Fruit fly (Drosophila melanogaster) whole organism, embryonic: Measurements from ENCODE around the gene mus302.
A peak's percentile ranks its signal among the peaks of the same experiment; 100 is the strongest.

Experiments used
- Antp ChIP-seq: fragments of 200-800 bp; sonication (Bioruptor generic); optimal IDR thresholded peaks from 3 replicates; lab custom pipeline; 2016; ENCODE audit warnings: missing biosample characterization, missing genetic modification characterization
- BEAF-32 ChIP-seq: fragments of 200-800 bp; sonication (Bioruptor generic); optimal IDR thresholded peaks from 3 replicates; lab custom pipeline; 2017; ENCODE audit warnings: missing biosample characterization, missing genetic modification characterization, mild to moderate bottlenecking, moderate library complexity, missing genetic modification reagents
- Bgb ChIP-seq: fragments of 200-800 bp; sonication (Bioruptor generic); IDR thresholded peaks from 2 replicates; pipeline ENCODE4 v1.3.6; 2022; ENCODE audit warnings: missing biosample characterization, missing genetic modification characterization; ENCODE audit not compliant: partially characterized antibody
- CG10543 ChIP-seq: fragments of 200-800 bp; sonication (Bioruptor generic); optimal IDR thresholded peaks from 3 replicates; lab custom pipeline; 2017; ENCODE audit warnings: missing biosample characterization, mild to moderate bottlenecking, missing genetic modification characterization, moderate library complexity
- CG11093 ChIP-seq: fragments of 200-800 bp; sonication (Bioruptor generic); IDR thresholded peaks from 3 replicates; pipeline ENCODE4 v1.3.6; 2022; ENCODE audit warnings: missing biosample characterization, missing genetic modification characterization
- CG11504 ChIP-seq: fragments of 200-800 bp; sonication (Bioruptor generic); optimal IDR thresholded peaks from 3 replicates; lab custom pipeline; 2019; ENCODE audit warnings: missing biosample characterization, mild to moderate bottlenecking, missing genetic modification characterization, moderate library complexity
- CG12299 ChIP-seq: fragments of 200-800 bp; sonication (Bioruptor generic); optimal IDR thresholded peaks from 2 replicates; lab custom pipeline; 2018; ENCODE audit warnings: missing biosample characterization, mild to moderate bottlenecking, missing genetic modification characterization
- CG12769 ChIP-seq: fragments of 200-800 bp; sonication (Bioruptor generic); optimal IDR thresholded peaks from 2 replicates; lab custom pipeline; 2019; ENCODE audit warnings: missing biosample characterization, mild to moderate bottlenecking, missing genetic modification characterization, moderate library complexity
- CG13287 ChIP-seq: fragments of 200-800 bp; sonication (Bioruptor generic); IDR thresholded peaks from 2 replicates; pipeline ENCODE4 v1.3.6; 2022; ENCODE audit warnings: missing biosample characterization, missing genetic modification characterization; ENCODE audit not compliant: partially characterized antibody
- CG14441 ChIP-seq: fragments of 200-800 bp; sonication (Bioruptor generic); IDR thresholded peaks from 2 replicates; pipeline ENCODE4 v1.3.6; 2022; ENCODE audit warnings: missing biosample characterization, missing genetic modification characterization
- CG15514 ChIP-seq: fragments of 200-800 bp; sonication (Bioruptor generic); optimal IDR thresholded peaks from 3 replicates; lab custom pipeline; 2017; ENCODE audit warnings: missing biosample characterization, missing genetic modification characterization, mild to moderate bottlenecking, moderate library complexity, missing genetic modification reagents
- CG2116 ChIP-seq: fragments of 200-800 bp; sonication (Bioruptor generic); optimal IDR thresholded peaks from 3 replicates; lab custom pipeline; 2018; ENCODE audit warnings: missing biosample characterization, mild to moderate bottlenecking, missing genetic modification characterization
- CG2875 ChIP-seq: fragments of 200-800 bp; sonication (Bioruptor generic); optimal IDR thresholded peaks from 2 replicates; lab custom pipeline; 2017; ENCODE audit warnings: missing biosample characterization, mild to moderate bottlenecking, missing genetic modification characterization, missing genetic modification reagents
- CG31224 ChIP-seq: fragments of 200-800 bp; sonication (Bioruptor generic); IDR thresholded peaks from 2 replicates; pipeline ENCODE4 v1.3.6; 2022; ENCODE audit warnings: missing biosample characterization, missing genetic modification characterization
- CG31388 ChIP-seq: fragments of 200-800 bp; sonication (Bioruptor generic); optimal IDR thresholded peaks from 2 replicates; lab custom pipeline; 2016; ENCODE audit warnings: missing biosample characterization, missing genetic modification characterization
- CG3995 ChIP-seq: fragments of 200-800 bp; sonication (Bioruptor generic); optimal IDR thresholded peaks from 3 replicates; lab custom pipeline; 2016; ENCODE audit warnings: missing biosample characterization, missing genetic modification characterization
- CG8478 ChIP-seq: fragments of >200 bp; optimal IDR thresholded peaks from 2 replicates; lab custom pipeline; 2018
- CG9215 ChIP-seq: fragments of 200-800 bp; sonication (Bioruptor generic); IDR thresholded peaks from 2 replicates; pipeline ENCODE4 v1.3.6; 2022; ENCODE audit warnings: missing biosample characterization, missing genetic modification characterization
- CG9797 ChIP-seq: fragments of 200-800 bp; sonication (Bioruptor generic); optimal IDR thresholded peaks from 3 replicates; lab custom pipeline; 2018; ENCODE audit warnings: missing biosample characterization, mild to moderate bottlenecking, missing genetic modification characterization
- Doc3 ChIP-seq: fragments of 200-800 bp; sonication (Bioruptor generic); IDR thresholded peaks from 3 replicates; pipeline ENCODE4 v1.3.6; 2022; ENCODE audit warnings: missing biosample characterization, missing genetic modification characterization; ENCODE audit not compliant: partially characterized antibody
- Dp ChIP-seq: fragments of 200-800 bp; sonication (Bioruptor generic); optimal IDR thresholded peaks from 2 replicates; lab custom pipeline; 2018; ENCODE audit warnings: missing biosample characterization, mild to moderate bottlenecking, missing genetic modification characterization, moderate library complexity
- E2f1 ChIP-seq: fragments of 200-800 bp; sonication (Bioruptor generic); IDR thresholded peaks from 2 replicates; pipeline ENCODE4 v1.3.6; 2022; ENCODE audit warnings: missing biosample characterization, missing genetic modification characterization
- HHEX ChIP-seq: fragments of 200-800 bp; sonication (Bioruptor generic); optimal IDR thresholded peaks from 3 replicates; lab custom pipeline; 2017; ENCODE audit warnings: missing biosample characterization, mild to moderate bottlenecking, missing genetic modification characterization, missing genetic modification reagents
- HLH3B ChIP-seq: fragments of 200-800 bp; sonication (Bioruptor generic); IDR thresholded peaks from 2 replicates; pipeline ENCODE4 v1.3.6; 2022; ENCODE audit warnings: missing biosample characterization, missing genetic modification characterization
- MBD-R2 ChIP-seq: fragments of 200-800 bp; sonication (Bioruptor generic); IDR thresholded peaks from 2 replicates; pipeline ENCODE4 v1.3.6; 2022; ENCODE audit warnings: missing biosample characterization, missing genetic modification characterization
- MESR4 ChIP-seq: fragments of 200-800 bp; sonication (Bioruptor generic); optimal IDR thresholded peaks from 2 replicates; lab custom pipeline; 2018; ENCODE audit warnings: missing biosample characterization, mild to moderate bottlenecking, missing genetic modification characterization, moderate library complexity
- Max ChIP-seq: fragments of 200-800 bp; sonication (Bioruptor generic); optimal IDR thresholded peaks from 2 replicates; lab custom pipeline; 2016; ENCODE audit warnings: missing biosample characterization, mild to moderate bottlenecking, missing genetic modification characterization
- Mrtf ChIP-seq: fragments of 200-800 bp; sonication (Bioruptor generic); IDR thresholded peaks from 3 replicates; pipeline ENCODE4 v1.3.6; 2022; ENCODE audit warnings: missing biosample characterization, missing genetic modification characterization
- Rfx ChIP-seq: fragments of 200-800 bp; sonication (Bioruptor generic); IDR thresholded peaks from 2 replicates; pipeline ENCODE4 v1.3.6; 2022; ENCODE audit warnings: missing biosample characterization, missing genetic modification characterization
- Six4 ChIP-seq: fragments of 200-800 bp; sonication (Bioruptor generic); optimal IDR thresholded peaks from 2 replicates; lab custom pipeline; 2016; ENCODE audit warnings: missing biosample characterization, missing genetic modification characterization
- Trl ChIP-seq, 3 experiments: fragments of >200 bp in 2 of 3; fragments of 200-800 bp in 1 of 3; sonication (Bioruptor generic) in 1 of 3; optimal IDR thresholded peaks; 2 replicates in 1 of 3; 3 replicates in 2 of 3; lab custom pipeline; 2016 to 2017; ENCODE audit warnings: missing biosample characterization in 1 of 3, missing genetic modification characterization in 1 of 3
- Xrp1 ChIP-seq: fragments of 200-800 bp; sonication (Bioruptor generic); IDR thresholded peaks from 2 replicates; pipeline ENCODE4 v1.3.6; 2022; ENCODE audit warnings: missing biosample characterization, missing genetic modification characterization
- YL-1 ChIP-seq: fragments of 200-800 bp; sonication (Bioruptor generic); optimal IDR thresholded peaks from 3 replicates; lab custom pipeline; 2017; ENCODE audit warnings: missing biosample characterization, mild to moderate bottlenecking, missing genetic modification characterization
- ara ChIP-seq: fragments of 200-800 bp; sonication (Bioruptor generic); IDR thresholded peaks from 2 replicates; pipeline ENCODE4 v1.3.6; 2022; ENCODE audit warnings: missing biosample characterization, missing genetic modification characterization
- cad ChIP-seq: fragments of >200 bp; optimal IDR thresholded peaks from 2 replicates; lab custom pipeline; 2017; ENCODE audit warnings: missing biosample characterization, missing genetic modification characterization
- chif ChIP-seq, 2 experiments: fragments of 200-800 bp; sonication (Bioruptor generic); optimal IDR thresholded peaks; 3 replicates each; lab custom pipeline; 2016; ENCODE audit warnings: missing biosample characterization in 2 of 2, missing genetic modification characterization in 2 of 2
- ci ChIP-seq: fragments of 200-800 bp; sonication (Bioruptor generic); IDR thresholded peaks from 3 replicates; pipeline ENCODE4 v1.3.6; 2022; ENCODE audit warnings: missing biosample characterization, missing genetic modification characterization
- crp ChIP-seq, 2 experiments: fragments of 200-800 bp; sonication (Bioruptor generic); optimal IDR thresholded peaks; 2 replicates in 1 of 2; 3 replicates in 1 of 2; lab custom pipeline; 2017; ENCODE audit warnings: missing biosample characterization in 2 of 2, missing genetic modification characterization in 2 of 2, mild to moderate bottlenecking in 1 of 2, moderate library complexity in 1 of 2
- danr ChIP-seq: fragments of 200-800 bp; sonication (Bioruptor generic); IDR thresholded peaks from 2 replicates; pipeline ENCODE4 v1.3.6; 2022; ENCODE audit warnings: missing biosample characterization, missing genetic modification characterization
- fd102C ChIP-seq: fragments of 200-800 bp; sonication (Bioruptor generic); optimal IDR thresholded peaks from 2 replicates; lab custom pipeline; 2018; ENCODE audit warnings: missing biosample characterization, mild to moderate bottlenecking, missing genetic modification characterization, moderate library complexity
- inv ChIP-seq: fragments of 200-800 bp; sonication (Bioruptor generic); IDR thresholded peaks from 2 replicates; pipeline ENCODE4 v1.3.6; 2022; ENCODE audit warnings: missing biosample characterization, missing genetic modification characterization; ENCODE audit not compliant: partially characterized antibody
- kay ChIP-seq: fragments of 200-800 bp; sonication (Bioruptor generic); optimal IDR thresholded peaks from 2 replicates; lab custom pipeline; 2016; ENCODE audit warnings: missing biosample characterization, missing genetic modification characterization
- lmd ChIP-seq: fragments of 200-800 bp; sonication (Bioruptor generic); IDR thresholded peaks from 2 replicates; pipeline ENCODE4 v1.3.6; 2022; ENCODE audit warnings: missing biosample characterization, missing genetic modification characterization
- pzg ChIP-seq: fragments of 200-800 bp; sonication (Bioruptor generic); optimal IDR thresholded peaks from 3 replicates; lab custom pipeline; 2018; ENCODE audit warnings: missing biosample characterization, mild to moderate bottlenecking, missing genetic modification characterization, moderate library complexity
- sc ChIP-seq, 3 experiments: fragments of >200 bp in 2 of 3; fragments of 200-800 bp in 1 of 3; sonication (Bioruptor generic) in 1 of 3; optimal IDR thresholded peaks; 2 replicates in 2 of 3; 3 replicates in 1 of 3; lab custom pipeline; 2017; ENCODE audit warnings: mild to moderate bottlenecking in 1 of 3, missing biosample characterization in 1 of 3, missing genetic modification characterization in 1 of 3, missing genetic modification reagents in 1 of 3
- sna ChIP-seq: fragments of 200-800 bp; sonication (Bioruptor generic); IDR thresholded peaks from 2 replicates; pipeline ENCODE4 v1.3.6; 2022; ENCODE audit warnings: missing biosample characterization, missing genetic modification characterization; ENCODE audit not compliant: partially characterized antibody
- ssp ChIP-seq: fragments of 200-800 bp; sonication (Bioruptor generic); IDR thresholded peaks from 2 replicates; pipeline ENCODE4 v1.3.6; 2022; ENCODE audit warnings: missing biosample characterization, missing genetic modification characterization
- stwl ChIP-seq: fragments of 200-800 bp; sonication (Bioruptor generic); optimal IDR thresholded peaks from 3 replicates; lab custom pipeline; 2018; ENCODE audit warnings: missing biosample characterization, mild to moderate bottlenecking, missing genetic modification characterization, moderate library complexity
- tap ChIP-seq: fragments of 200-800 bp; optimal IDR thresholded peaks from 3 replicates; lab custom pipeline; 2019; ENCODE audit warnings: missing biosample characterization, mild to moderate bottlenecking, missing genetic modification characterization, moderate library complexity
- tio ChIP-seq: fragments of 200-800 bp; sonication (Bioruptor generic); optimal IDR thresholded peaks from 2 replicates; lab custom pipeline; 2017; ENCODE audit warnings: missing biosample characterization, missing genetic modification characterization, inconsistent platforms

Gene mus302

dm6 chr3L:16782789-16783188, 3.3 kb upstream of the mus302 start, which contains the start of gene CG9706:
Gene CG9706 (plus strand): TSS chr3L:16783010.
- peak; percentile 25 for TF ChIP-seq stwl (tag; lab: Kevin White, UChicago)
- TF ChIP-seq CG14441 = no peak
- no peak for TF ChIP-seq Mrtf (GFP tag; lab: Robert Waterston, UW)
- no peak for TF ChIP-seq sna (GFP tag; lab: Robert Waterston, UW)
- TF ChIP-seq YL-1 (GFP tag; lab: Kevin White, UChicago) = no peak
- TF ChIP-seq Dp = peak; percentile 91
- no peak for TF ChIP-seq CG10543 (GFP tag; lab: Kevin White, UChicago)
- peak; percentile 1 for TF ChIP-seq CG2116 (GFP tag; lab: Kevin White, UChicago)
- TF ChIP-seq MBD-R2 (GFP tag; lab: Robert Waterston, UW) = peak; percentile 29; the same call in 1 of the 2 replicates
- TF ChIP-seq ara (GFP tag; lab: Robert Waterston, UW) = no peak
- TF ChIP-seq sc (optimal IDR thresholded peaks at IDR 0.05; lab: Kevin White, UChicago) = no peak
- no peak for TF ChIP-seq sc (GFP tag; optimal IDR thresholded peaks at IDR 0.05; lab: Kevin White, UChicago)
- no peak for TF ChIP-seq E2f1 (GFP tag; lab: Robert Waterston, UW)
- TF ChIP-seq tio (GFP tag; lab: Kevin White, UChicago) = no peak
- TF ChIP-seq CG9215 (GFP tag; lab: Robert Waterston, UW) = no peak
- TF ChIP-seq pzg (GFP tag; lab: Kevin White, UChicago) = peak; percentile 55
- no peak for TF ChIP-seq inv (GFP tag; lab: Robert Waterston, UW)
- TF ChIP-seq CG31224 (GFP tag; lab: Robert Waterston, UW) = no peak
- TF ChIP-seq Six4 (GFP tag; lab: Kevin White, UChicago) = no peak
- no peak for TF ChIP-seq chif (GFP tag; optimal IDR thresholded peaks at IDR 0.05; lab: Kevin White, UChicago)
- TF ChIP-seq CG11504 = no peak
- no peak for TF ChIP-seq cad (GFP tag; lab: Kevin White, UChicago)
- TF ChIP-seq Xrp1 (GFP tag; lab: Robert Waterston, UW) = no peak
- TF ChIP-seq Max (GFP tag; lab: Kevin White, UChicago) = no peak
- no peak for TF ChIP-seq CG2875 (GFP tag; lab: Kevin White, UChicago)
- no peak for TF ChIP-seq fd102C (GFP tag; lab: Kevin White, UChicago)
- no peak for TF ChIP-seq Antp
- no peak for TF ChIP-seq ci (GFP tag; lab: Robert Waterston, UW)
- no peak for TF ChIP-seq Rfx (GFP tag; lab: Robert Waterston, UW)
- no peak for TF ChIP-seq CG11093 (GFP tag; lab: Robert Waterston, UW)
- TF ChIP-seq BEAF-32 (GFP tag; lab: Kevin White, UChicago) = peak; percentile 47
- peak; percentile 43 for TF ChIP-seq MESR4 (GFP tag; lab: Kevin White, UChicago)
- no peak for TF ChIP-seq CG8478
- TF ChIP-seq CG12769 = no peak
- no peak for TF ChIP-seq CG31388 (GFP tag; lab: Kevin White, UChicago)
- TF ChIP-seq HLH3B (GFP tag; lab: Robert Waterston, UW) = no peak
- TF ChIP-seq kay (GFP tag; lab: Kevin White, UChicago) = peak; percentile 2
- TF ChIP-seq danr = no peak
- peak; percentile 13 for TF ChIP-seq CG3995 (GFP tag; lab: Kevin White, UChicago)
- TF ChIP-seq CG12299 (tag; lab: Kevin White, UChicago) = no peak
- TF ChIP-seq CG9797 (GFP tag; lab: Kevin White, UChicago) = peak; percentile 71
- no peak for TF ChIP-seq crp (GFP tag; optimal IDR thresholded peaks at IDR 0.05; lab: Kevin White, UChicago)
- no peak for TF ChIP-seq lmd (GFP tag; lab: Robert Waterston, UW)
- TF ChIP-seq CG13287 = peak; percentile 34
- no peak for TF ChIP-seq HHEX (GFP tag; lab: Kevin White, UChicago)
- TF ChIP-seq Bgb = no peak
- no peak for TF ChIP-seq tap
- TF ChIP-seq CG15514 (GFP tag; lab: Kevin White, UChicago) = no peak
- no peak for TF ChIP-seq Trl (optimal IDR thresholded peaks at IDR 0.05; lab: Kevin White, UChicago)
- TF ChIP-seq Trl (GFP tag; optimal IDR thresholded peaks at IDR 0.05; lab: Kevin White, UChicago) = no peak
- TF ChIP-seq ssp (GFP tag; lab: Robert Waterston, UW) = no peak
- 0 out of 3 replicates have a peak, but pooled peaks have one; percentile 33 for TF ChIP-seq Doc3 (GFP tag; lab: Robert Waterston, UW)
